Worm (Caenorhabditis elegans): ENCODE results near the gene snap-1.
A peak's percentile ranks its signal among the peaks of the same experiment; 100 is the strongest.

The snap-1 gene

ce11 chrV:8155743-8156142, 25.3 kb downstream of the snap-1 start:
- TF ChIP-seq nhr-102 (tag; optimal IDR thresholded peaks at IDR 0.05), result no peak
- TF ChIP-seq Y105C5A.15 (GFP tag; IDR thresholded peaks at IDR 0.05), result no peak
- no peak for TF ChIP-seq ctbp-1 (GFP tag; IDR thresholded peaks at IDR 0.05)
- TF ChIP-seq unc-39 (tag; optimal IDR thresholded peaks at IDR 0.05), result no peak
- no peak for TF ChIP-seq nhr-25 (tag; optimal IDR thresholded peaks at IDR 0.05; ENCODE audit: borderline replicate concordance, insufficient read depth)
- no peak for TF ChIP-seq nhr-41 (GFP tag; IDR thresholded peaks at IDR 0.05)
- TF ChIP-seq snpc-1.2 (GFP tag; IDR thresholded peaks at IDR 0.05), result no peak
- TF ChIP-seq lin-15B (tag; optimal IDR thresholded peaks at IDR 0.05), result no peak
- no peak for TF ChIP-seq ztf-11 (tag; optimal IDR thresholded peaks at IDR 0.05)
- no peak for TF ChIP-seq skn-1 (tag; optimal IDR thresholded peaks at IDR 0.05)
- no peak for TF ChIP-seq attf-4 (tag; optimal IDR thresholded peaks at IDR 0.05)
- no peak for TF ChIP-seq dmd-6 (GFP tag; IDR thresholded peaks at IDR 0.05)
- no peak for TF ChIP-seq jun-1 (tag; optimal IDR thresholded peaks at IDR 0.05)
- TF ChIP-seq lin-13 (GFP tag; optimal IDR thresholded peaks at IDR 0.05), result no peak
- TF ChIP-seq zfp-3 (GFP tag; conservative IDR thresholded peaks at IDR 0.05), result no peak

DNA sequence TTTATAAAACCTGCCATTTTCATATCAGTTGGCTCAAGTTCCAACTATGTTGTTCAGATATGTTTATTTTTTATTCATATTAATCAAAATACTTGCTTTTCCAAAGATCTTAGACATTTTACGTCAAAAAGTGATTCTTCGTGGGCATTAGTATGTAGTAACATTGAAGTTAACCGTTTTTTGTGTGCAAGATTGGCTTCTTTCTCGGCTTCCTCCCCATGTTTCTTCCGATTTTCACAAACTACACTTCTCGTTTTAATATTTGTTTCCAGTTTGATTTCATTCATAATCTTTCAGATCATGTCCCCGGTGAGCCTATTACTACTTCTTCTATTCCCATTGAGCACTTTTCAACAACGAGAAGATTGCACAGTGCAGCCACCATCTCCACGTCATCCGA, 27.0 kb downstream of the snap-1 start, which contains the start of gene sul-2:
Gene sul-2 (plus strand): TSS at position 301 of the 400 bp plus-strand sequence.
- TF ChIP-seq ztf-11 (tag; optimal IDR thresholded peaks at IDR 0.05) (no peak), nhr-237 (tag; optimal IDR thresholded peaks at IDR 0.05) (no peak), lir-3 (tag; optimal IDR thresholded peaks at IDR 0.05) (no peak), fkh-10 (GFP tag; optimal IDR thresholded peaks at IDR 0.05) (no peak), fos-1 (tag; optimal IDR thresholded peaks at IDR 0.05) (no peak), lsy-2 (tag; optimal IDR thresholded peaks at IDR 0.05) (no peak), nhr-11 (tag; optimal IDR thresholded peaks at IDR 0.05) (no peak), T20F7.1 (GFP tag; optimal IDR thresholded peaks at IDR 0.05) (no peak), aly-2 (tag; optimal IDR thresholded peaks at IDR 0.05) (no peak), Y48G9A.11 (GFP tag; IDR thresholded peaks at IDR 0.05) (no peak), unc-39 (tag; optimal IDR thresholded peaks at IDR 0.05) (no peak), spr-3 (GFP tag; optimal IDR thresholded peaks at IDR 0.05) (no peak), lin-1 (GFP tag; IDR thresholded peaks at IDR 0.05) (no peak), nhr-10 (tag; optimal IDR thresholded peaks at IDR 0.05) (no peak), mdl-1 (tag; optimal IDR thresholded peaks at IDR 0.05) (no peak)

- no peak for TF ChIP-seq hlh-30 (tag; optimal IDR thresholded peaks at IDR 0.05; ENCODE audit: insufficient read depth)
- TF ChIP-seq mxl-2 (GFP tag; conservative IDR thresholded peaks at IDR 0.05), result no peak
Observed at ce11 chrV:8159629-8160028, 29.2 kb downstream of the snap-1 start, which contains the start of gene F20D6.6. F20D6.6 (plus strand) TSS chrV:8159929.

DNA sequence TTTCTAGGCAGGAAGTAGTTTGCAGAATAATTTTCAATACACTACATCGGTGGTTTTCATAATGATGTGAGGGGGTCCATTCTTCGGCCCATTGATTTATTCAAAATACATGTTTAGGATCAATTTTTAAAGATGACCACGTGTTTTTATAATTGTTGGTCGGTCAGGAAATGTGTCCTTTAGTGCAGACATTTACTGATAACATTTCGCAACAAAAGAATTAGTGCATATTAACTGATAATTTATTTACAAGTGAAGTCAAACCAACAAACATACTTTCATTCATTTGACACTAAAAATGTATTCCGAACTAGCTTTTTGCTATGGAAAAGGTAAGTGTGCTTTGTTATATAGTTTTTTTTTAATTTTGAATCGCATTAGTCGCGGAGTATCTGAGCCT, 31.3 kb downstream of the snap-1 start, which contains the start of gene F20D6.5:
Gene F20D6.5 (plus strand): TSS at position 259 of the 400 bp plus-strand sequence.
- no peak for TF ChIP-seq nhr-237 (tag; optimal IDR thresholded peaks at IDR 0.05)
- TF ChIP-seq ztf-7 (tag; optimal IDR thresholded peaks at IDR 0.05), result no peak
- no peak for TF ChIP-seq lin-15B (tag; optimal IDR thresholded peaks at IDR 0.05)
- TF ChIP-seq attf-4 (tag; optimal IDR thresholded peaks at IDR 0.05), result no peak
- TF ChIP-seq pqm-1 (tag; optimal IDR thresholded peaks at IDR 0.05), result peak; percentile 48
- peak; percentile 58 for TF ChIP-seq nhr-28 (tag; optimal IDR thresholded peaks at IDR 0.05)
- peak; percentile 67 for TF ChIP-seq dmd-6 (GFP tag; IDR thresholded peaks at IDR 0.05)
- TF ChIP-seq ceh-28 (tag; optimal IDR thresholded peaks at IDR 0.05), result no peak
- no peak for TF ChIP-seq nhr-10 (tag; optimal IDR thresholded peaks at IDR 0.05)
- TF ChIP-seq zip-11 (GFP tag; IDR thresholded peaks at IDR 0.05), result no peak
- no peak for TF ChIP-seq ama-1 (optimal IDR thresholded peaks at IDR 0.05)
- TF ChIP-seq daf-8 (GFP tag; IDR thresholded peaks at IDR 0.05), result no peak
- peak; percentile 25 for TF ChIP-seq nhr-77 (tag; optimal IDR thresholded peaks at IDR 0.05)
- no peak for TF ChIP-seq nhr-41 (GFP tag; IDR thresholded peaks at IDR 0.05)
- no peak for TF ChIP-seq unc-130 (GFP tag; optimal IDR thresholded peaks at IDR 0.05)
- no peak for TF ChIP-seq daf-16 (GFP tag; optimal IDR thresholded peaks at IDR 0.05)
- peak; percentile 70 for TF ChIP-seq daf-16 (tag; optimal IDR thresholded peaks at IDR 0.05)
- TF ChIP-seq pha-4 (GFP tag; IDR thresholded peaks at IDR 0.05), result no peak
- TF ChIP-seq pha-4 (tag; optimal IDR thresholded peaks at IDR 0.05), result no peak
- no peak for TF ChIP-seq vab-7 (GFP tag; IDR thresholded peaks at IDR 0.05)
- no peak for TF ChIP-seq ZK337.2 (GFP tag; IDR thresholded peaks at IDR 0.05)
